Fruit fly (Drosophila melanogaster) whole organism, embryonic: Measurements from ENCODE around the gene GstD5.

ENCODE experiments used
- Awh ChIP-seq: fragments of 200-800 bp; sonication (Bioruptor generic); IDR thresholded peaks from 2 replicates; pipeline ENCODE4, ENCODE4 v1.3.6; 2022; ENCODE audit warnings: missing biosample characterization, missing genetic modification characterization
- BEAF-32 ChIP-seq: fragments of 200-800 bp; sonication (Bioruptor generic); optimal IDR thresholded peaks from 3 replicates; lab custom pipeline; 2017; ENCODE audit warnings: missing biosample characterization, missing genetic modification characterization, mild to moderate bottlenecking, moderate library complexity, missing genetic modification reagents
- CG10431 ChIP-seq: fragments of 200-800 bp; sonication (Bioruptor generic); optimal IDR thresholded peaks from 3 replicates; lab custom pipeline; 2018; ENCODE audit warnings: missing biosample characterization, mild to moderate bottlenecking, missing genetic modification characterization
- CG11504 ChIP-seq: fragments of 200-800 bp; sonication (Bioruptor generic); optimal IDR thresholded peaks from 3 replicates; lab custom pipeline; 2019; ENCODE audit warnings: missing biosample characterization, mild to moderate bottlenecking, missing genetic modification characterization, moderate library complexity
- CG11696 ChIP-seq: fragments of 200-800 bp; sonication (Bioruptor generic); IDR thresholded peaks from 2 replicates; pipeline ENCODE4 v1.3.6; 2022; ENCODE audit warnings: missing biosample characterization, missing genetic modification characterization
- CG12219 ChIP-seq: fragments of 200-800 bp; sonication (Bioruptor generic); optimal IDR thresholded peaks from 3 replicates; lab custom pipeline; 2018; ENCODE audit warnings: missing biosample characterization, mild to moderate bottlenecking, missing genetic modification characterization
- CG12299 ChIP-seq: fragments of 200-800 bp; sonication (Bioruptor generic); optimal IDR thresholded peaks from 2 replicates; lab custom pipeline; 2018; ENCODE audit warnings: missing biosample characterization, mild to moderate bottlenecking, missing genetic modification characterization
- CG13424 ChIP-seq: fragments of 200-800 bp; sonication (Bioruptor generic); optimal IDR thresholded peaks from 2 replicates; lab custom pipeline; 2019; ENCODE audit warnings: missing biosample characterization, mild to moderate bottlenecking, missing genetic modification characterization, moderate library complexity
- CG13894 ChIP-seq: fragments of 200-800 bp; sonication (Bioruptor generic); optimal IDR thresholded peaks from 3 replicates; lab custom pipeline; 2018; ENCODE audit warnings: missing biosample characterization, mild to moderate bottlenecking, missing genetic modification characterization, moderate library complexity
- CG14050 ChIP-seq: fragments of 200-800 bp; sonication (Bioruptor generic); IDR thresholded peaks from 3 replicates; pipeline ENCODE4 v1.3.6; 2022; ENCODE audit warnings: missing biosample characterization, missing genetic modification characterization
- CG17612 ChIP-seq: fragments of 200-800 bp; sonication (Bioruptor generic); IDR thresholded peaks from 2 replicates; pipeline ENCODE4 v1.3.6; 2022; ENCODE audit warnings: missing biosample characterization, missing genetic modification characterization
- CG1832 ChIP-seq: fragments of 200-800 bp; sonication (Bioruptor generic); optimal IDR thresholded peaks from 2 replicates; lab custom pipeline; 2017; ENCODE audit warnings: missing biosample characterization, mild to moderate bottlenecking, missing genetic modification characterization, inconsistent platforms
- CG2199 ChIP-seq: fragments of 200-800 bp; sonication (Bioruptor generic); IDR thresholded peaks from 3 replicates; pipeline ENCODE4 v1.3.6; 2022; ENCODE audit warnings: missing biosample characterization, missing genetic modification characterization
- CG4328 ChIP-seq: fragments of 200-800 bp; sonication (Bioruptor generic); optimal IDR thresholded peaks from 3 replicates; lab custom pipeline; 2017; ENCODE audit warnings: missing biosample characterization, missing genetic modification reagents, missing genetic modification characterization
- CG43689 ChIP-seq: fragments of 200-800 bp; sonication (Bioruptor generic); IDR thresholded peaks from 2 replicates; pipeline ENCODE4 v1.3.6; 2022; ENCODE audit warnings: missing biosample characterization, missing genetic modification characterization
- CG4854 ChIP-seq: fragments of 200-800 bp; sonication (Bioruptor generic); optimal IDR thresholded peaks from 2 replicates; lab custom pipeline; 2016; ENCODE audit warnings: missing biosample characterization, missing genetic modification characterization, inconsistent platforms
- CG6683 ChIP-seq: fragments of 200-800 bp; sonication (Bioruptor generic); optimal IDR thresholded peaks from 2 replicates; lab custom pipeline; 2017; ENCODE audit warnings: missing biosample characterization, mild to moderate bottlenecking, missing genetic modification characterization, missing genetic modification reagents
- CHES-1-like ChIP-seq: fragments of 200-800 bp; sonication (Bioruptor generic); optimal IDR thresholded peaks from 2 replicates; lab custom pipeline; 2016; ENCODE audit warnings: missing biosample characterization, missing genetic modification characterization
- D19B ChIP-seq: fragments of 200-800 bp; sonication (Bioruptor generic); optimal IDR thresholded peaks from 2 replicates; lab custom pipeline; 2017; ENCODE audit warnings: missing biosample characterization, mild to moderate bottlenecking, missing genetic modification characterization
- Fer1 ChIP-seq: fragments of 200-800 bp; sonication (Bioruptor generic); optimal IDR thresholded peaks from 2 replicates; lab custom pipeline; 2017; ENCODE audit warnings: missing biosample characterization, mild to moderate bottlenecking, missing genetic modification characterization
- Fer2 ChIP-seq: fragments of 200-800 bp; sonication (Bioruptor generic); optimal IDR thresholded peaks from 2 replicates; lab custom pipeline; 2018; ENCODE audit warnings: missing biosample characterization, mild to moderate bottlenecking, missing genetic modification characterization, moderate library complexity
- Gsc ChIP-seq: fragments of 200-800 bp; sonication (Bioruptor generic); IDR thresholded peaks from 2 replicates; pipeline ENCODE4 v1.3.6; 2022; ENCODE audit warnings: missing biosample characterization, missing genetic modification characterization
- Hsf ChIP-seq: fragments of 200-800 bp; sonication (Bioruptor generic); optimal IDR thresholded peaks from 3 replicates; lab custom pipeline; 2016; ENCODE audit warnings: missing biosample characterization, missing genetic modification characterization
- MBD-R2 ChIP-seq: fragments of 200-800 bp; sonication (Bioruptor generic); IDR thresholded peaks from 2 replicates; pipeline ENCODE4 v1.3.6; 2022; ENCODE audit warnings: missing biosample characterization, missing genetic modification characterization
- Mad ChIP-seq: fragments of 200-800 bp; sonication (Bioruptor generic); optimal IDR thresholded peaks from 2 replicates; lab custom pipeline; 2016; ENCODE audit warnings: missing biosample characterization, missing genetic modification characterization
- Max ChIP-seq: fragments of 200-800 bp; sonication (Bioruptor generic); optimal IDR thresholded peaks from 2 replicates; lab custom pipeline; 2016; ENCODE audit warnings: missing biosample characterization, mild to moderate bottlenecking, missing genetic modification characterization
- Opbp ChIP-seq: fragments of 200-800 bp; sonication (Bioruptor generic); IDR thresholded peaks from 3 replicates; pipeline ENCODE4 v1.3.6; 2022; ENCODE audit warnings: missing biosample characterization, missing genetic modification characterization; ENCODE audit not compliant: partially characterized antibody
- Pdp1 ChIP-seq, 2 experiments: fragments of 200-800 bp; sonication (Bioruptor generic); optimal IDR thresholded peaks; 3 replicates each; lab custom pipeline; 2016; ENCODE audit warnings: missing biosample characterization in 2 of 2, missing genetic modification characterization in 2 of 2, mild to moderate bottlenecking in 1 of 2, moderate library complexity in 1 of 2
- Six4 ChIP-seq: fragments of 200-800 bp; sonication (Bioruptor generic); optimal IDR thresholded peaks from 2 replicates; lab custom pipeline; 2016; ENCODE audit warnings: missing biosample characterization, missing genetic modification characterization
- Ssrp ChIP-seq: fragments of 200-800 bp; sonication (Bioruptor generic); optimal IDR thresholded peaks from 2 replicates; lab custom pipeline; 2018; ENCODE audit warnings: missing biosample characterization, mild to moderate bottlenecking, missing genetic modification characterization, moderate library complexity
- abd-A ChIP-seq: fragments of 200-800 bp; sonication (Bioruptor generic); optimal IDR thresholded peaks from 3 replicates; lab custom pipeline; 2019; ENCODE audit warnings: missing biosample characterization, mild to moderate bottlenecking, missing genetic modification characterization, moderate library complexity
- cg ChIP-seq: fragments of 200-800 bp; sonication (Bioruptor generic); optimal IDR thresholded peaks from 3 replicates; lab custom pipeline; 2019; ENCODE audit warnings: missing biosample characterization, mild to moderate bottlenecking, missing genetic modification characterization, moderate library complexity
- chinmo ChIP-seq: fragments of 200-800 bp; sonication (Bioruptor generic); IDR thresholded peaks from 4 replicates; pipeline ENCODE4 v1.3.6; 2022; ENCODE audit warnings: missing biosample characterization, missing genetic modification characterization; ENCODE audit not compliant: partially characterized antibody
- crp ChIP-seq, 2 experiments: fragments of 200-800 bp; sonication (Bioruptor generic); optimal IDR thresholded peaks; 2 replicates in 1 of 2; 3 replicates in 1 of 2; lab custom pipeline; 2017; ENCODE audit warnings: missing biosample characterization in 2 of 2, missing genetic modification characterization in 2 of 2, mild to moderate bottlenecking in 1 of 2, moderate library complexity in 1 of 2
- ewg ChIP-seq: fragments of 200-800 bp; sonication (Bioruptor generic); optimal IDR thresholded peaks from 3 replicates; lab custom pipeline; 2017; ENCODE audit warnings: mild to moderate bottlenecking, missing biosample characterization, missing genetic modification reagents, missing genetic modification characterization
- fd3F ChIP-seq: fragments of 200-800 bp; sonication (Bioruptor generic); optimal IDR thresholded peaks from 2 replicates; lab custom pipeline; 2018; ENCODE audit warnings: missing biosample characterization, mild to moderate bottlenecking, missing genetic modification characterization, moderate library complexity
- gce ChIP-seq: fragments of 200-800 bp; sonication (Bioruptor generic); IDR thresholded peaks from 3 replicates; pipeline ENCODE4 v1.3.6; 2022; ENCODE audit warnings: missing biosample characterization, missing genetic modification characterization
- gfzf ChIP-seq: fragments of 200-800 bp; sonication (Bioruptor generic); optimal IDR thresholded peaks from 2 replicates; lab custom pipeline; 2016; ENCODE audit warnings: missing biosample characterization, mild to moderate bottlenecking, missing genetic modification characterization, moderate library complexity
- jing ChIP-seq: fragments of 200-800 bp; sonication (Bioruptor generic); optimal IDR thresholded peaks from 2 replicates; lab custom pipeline; 2018; ENCODE audit warnings: missing biosample characterization, mild to moderate bottlenecking, missing genetic modification characterization
- kay ChIP-seq: fragments of 200-800 bp; sonication (Bioruptor generic); optimal IDR thresholded peaks from 2 replicates; lab custom pipeline; 2016; ENCODE audit warnings: missing biosample characterization, missing genetic modification characterization
- lbe ChIP-seq: fragments of 200-800 bp; sonication (Bioruptor generic); optimal IDR thresholded peaks from 2 replicates; lab custom pipeline; 2016; ENCODE audit warnings: missing biosample characterization, mild to moderate bottlenecking, missing genetic modification characterization
- pita ChIP-seq: fragments of 200-800 bp; sonication (Bioruptor generic); optimal IDR thresholded peaks from 2 replicates; lab custom pipeline; 2017; ENCODE audit warnings: missing biosample characterization, mild to moderate bottlenecking, missing genetic modification characterization
- ranshi ChIP-seq: fragments of 200-800 bp; sonication (Bioruptor generic); IDR thresholded peaks from 2 replicates; pipeline ENCODE4 v1.3.6; 2022; ENCODE audit warnings: missing biosample characterization, missing genetic modification characterization
- sc ChIP-seq, 3 experiments: fragments of >200 bp in 2 of 3; fragments of 200-800 bp in 1 of 3; sonication (Bioruptor generic) in 1 of 3; optimal IDR thresholded peaks; 2 replicates in 2 of 3; 3 replicates in 1 of 3; lab custom pipeline; 2017; ENCODE audit warnings: mild to moderate bottlenecking in 1 of 3, missing biosample characterization in 1 of 3, missing genetic modification characterization in 1 of 3, missing genetic modification reagents in 1 of 3
- sob ChIP-seq: fragments of 200-800 bp; sonication (Bioruptor generic); IDR thresholded peaks from 2 replicates; pipeline ENCODE4 v1.3.6; 2022; ENCODE audit warnings: missing biosample characterization, missing genetic modification characterization
- ssp ChIP-seq: fragments of 200-800 bp; sonication (Bioruptor generic); IDR thresholded peaks from 2 replicates; pipeline ENCODE4 v1.3.6; 2022; ENCODE audit warnings: missing biosample characterization, missing genetic modification characterization
- stwl ChIP-seq: fragments of 200-800 bp; sonication (Bioruptor generic); optimal IDR thresholded peaks from 3 replicates; lab custom pipeline; 2018; ENCODE audit warnings: missing biosample characterization, mild to moderate bottlenecking, missing genetic modification characterization, moderate library complexity
- tup ChIP-seq: fragments of 200-800 bp; sonication (Bioruptor generic); optimal IDR thresholded peaks from 2 replicates; lab custom pipeline; 2016; ENCODE audit warnings: missing biosample characterization, mild to moderate bottlenecking, missing genetic modification characterization, moderate library complexity
- vfl ChIP-seq: fragments of 200-800 bp; sonication (Bioruptor generic); optimal IDR thresholded peaks from 2 replicates; lab custom pipeline; 2016; ENCODE audit warnings: missing biosample characterization, missing genetic modification characterization

Gene GstD5

DNA sequence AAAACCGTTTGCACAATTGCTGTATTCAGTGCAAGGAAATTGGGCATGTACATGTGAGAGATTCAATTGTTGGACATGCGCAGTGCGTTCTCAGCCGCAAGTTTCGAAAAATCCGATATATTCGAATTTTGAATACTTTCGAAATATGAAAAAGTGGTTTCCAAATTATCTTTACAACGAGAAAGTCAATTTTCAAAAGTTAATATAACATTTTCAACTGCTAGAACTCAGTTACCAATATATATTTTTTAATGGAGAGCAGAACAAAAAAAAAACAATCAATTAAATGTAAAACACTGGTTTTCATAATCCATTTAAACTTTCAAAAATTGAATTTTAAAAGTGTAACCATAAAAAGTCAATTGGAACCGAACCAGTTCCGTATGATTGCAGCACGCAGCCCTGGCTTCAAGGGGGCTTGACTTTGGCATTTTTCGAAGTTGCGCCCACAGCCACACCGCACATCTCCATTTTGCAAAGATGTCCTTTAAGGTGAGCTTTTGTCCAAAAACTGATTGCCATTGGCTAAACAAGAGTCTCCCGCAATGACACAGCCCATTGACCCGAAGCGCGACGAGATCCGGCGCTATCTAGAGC, 46.9 kb downstream of the GstD5 start, which contains the start of the genes Scgbeta and CG17202 (continued):
- 0 out of 3 replicates have a peak, but pooled peaks have one; percentile 22 for TF ChIP-seq Opbp (GFP tag; lab: Robert Waterston, UW)
- no peak for TF ChIP-seq CG43689 (GFP tag; lab: Robert Waterston, UW)
- peak; percentile 41 for TF ChIP-seq CG13424
- TF ChIP-seq Six4 (GFP tag; lab: Kevin White, UChicago): no peak
- peak; percentile 21 for TF ChIP-seq CHES-1-like (GFP tag; lab: Kevin White, UChicago)
- TF ChIP-seq CG13894: no peak
- peak; percentile 17 for TF ChIP-seq Hsf (GFP tag; lab: Kevin White, UChicago)
- TF ChIP-seq cg (GFP tag; lab: Kevin White, UChicago): no peak
- TF ChIP-seq D19B: no peak
- no peak for TF ChIP-seq Gsc (GFP tag; lab: Robert Waterston, UW)
- no peak for TF ChIP-seq pita (GFP tag; lab: Kevin White, UChicago)
- no peak for TF ChIP-seq Ssrp
- no peak for TF ChIP-seq CG2199
- no peak for TF ChIP-seq CG4328 (GFP tag; lab: Kevin White, UChicago)
- no peak for TF ChIP-seq fd3F
- no peak for TF ChIP-seq Mad (GFP tag; lab: Kevin White, UChicago)
- TF ChIP-seq gfzf (GFP tag; lab: Kevin White, UChicago): peak; percentile 92
- TF ChIP-seq tup (GFP tag; lab: Kevin White, UChicago): no peak
- no peak for TF ChIP-seq CG12299 (tag; lab: Kevin White, UChicago)
- TF ChIP-seq CG4854 (GFP tag; lab: Kevin White, UChicago): no peak
- no peak for TF ChIP-seq kay (GFP tag; lab: Kevin White, UChicago)
- TF ChIP-seq lbe (GFP tag; lab: Kevin White, UChicago): no peak
- no peak for TF ChIP-seq vfl
- TF ChIP-seq CG14050 (GFP tag; lab: Robert Waterston, UW): no peak
- no peak for TF ChIP-seq ssp (GFP tag; lab: Robert Waterston, UW)
- TF ChIP-seq crp (GFP tag; optimal IDR thresholded peaks at IDR 0.05; lab: Kevin White, UChicago): peak in 1 of 2 experiments; percentile 11
- peak; percentile 41 for TF ChIP-seq stwl (tag; lab: Kevin White, UChicago)
- TF ChIP-seq BEAF-32 (GFP tag; lab: Kevin White, UChicago): peak; percentile 37
- peak; percentile 10 for TF ChIP-seq Fer1 (GFP tag; lab: Kevin White, UChicago)
- peak; percentile 23 for TF ChIP-seq Max (GFP tag; lab: Kevin White, UChicago)
- no peak for TF ChIP-seq CG11504 (tag; lab: Kevin White, UChicago)
- TF ChIP-seq CG17612 (GFP tag; lab: Robert Waterston, UW): no peak
- peak; percentile 95 for TF ChIP-seq MBD-R2 (GFP tag; lab: Robert Waterston, UW)
- no peak for TF ChIP-seq CG12219 (GFP tag; lab: Kevin White, UChicago)
- TF ChIP-seq sob (GFP tag; lab: Robert Waterston, UW): no peak
- no peak for TF ChIP-seq chinmo
- TF ChIP-seq Fer2: no peak
- no peak for TF ChIP-seq Pdp1 (GFP tag; optimal IDR thresholded peaks at IDR 0.05; lab: Kevin White, UChicago)
- no peak for TF ChIP-seq CG11696
- TF ChIP-seq ewg (GFP tag; lab: Kevin White, UChicago): peak; percentile 92
- TF ChIP-seq gce (GFP tag; lab: Robert Waterston, UW): no peak
- no peak for TF ChIP-seq CG10431 (GFP tag; lab: Kevin White, UChicago)
- TF ChIP-seq CG6683 (GFP tag; lab: Kevin White, UChicago): no peak
- no peak for TF ChIP-seq Awh (GFP tag; lab: Robert Waterston, UW)
- no peak for TF ChIP-seq abd-A
- TF ChIP-seq sc (optimal IDR thresholded peaks at IDR 0.05; lab: Kevin White, UChicago): no peak
- TF ChIP-seq sc (GFP tag; optimal IDR thresholded peaks at IDR 0.05; lab: Kevin White, UChicago): no peak
- no peak for TF ChIP-seq jing (GFP tag; lab: Kevin White, UChicago)
- no peak for TF ChIP-seq ranshi (GFP tag; lab: Robert Waterston, UW)
- no peak for TF ChIP-seq CG1832 (GFP tag; lab: Kevin White, UChicago)
